Worm (Caenorhabditis elegans) whole organism, L2 larva: ENCODE data around the gene F28C6.10.

Source experiments
- aly-2 ChIP-seq: fragments of 150-350 bp; optimal IDR thresholded peaks from 2 replicates; lab custom pipeline; 2014; ENCODE audit warnings: missing biosample characterization, missing genetic modification characterization
- ama-1 ChIP-seq: fragments of 150-350 bp; optimal IDR thresholded peaks from 2 replicates; lab custom pipeline; 2018; ENCODE audit warnings: inconsistent platforms
- nhr-12 ChIP-seq: fragments of 150-350 bp; optimal IDR thresholded peaks from 2 replicates; lab custom pipeline; 2014; ENCODE audit warnings: missing biosample characterization, missing genetic modification characterization
- nhr-21 ChIP-seq: fragments of 150-350 bp; optimal IDR thresholded peaks from 2 replicates; lab custom pipeline; 2014; ENCODE audit warnings: missing biosample characterization, missing genetic modification characterization
- skn-1 ChIP-seq: sonication (generic microtip); optimal IDR thresholded peaks from 2 replicates; lab custom pipeline; 2017; ENCODE audit warnings: missing biosample characterization, missing genetic modification characterization

- TF ChIP-seq aly-2 (tag; lab: Kevin White, UChicago) (no peak), nhr-21 (tag; lab: Kevin White, UChicago) (no peak), ama-1 (lab: Kevin White, UChicago) (no peak), nhr-12 (tag; lab: Kevin White, UChicago) (no peak), skn-1 (no peak)
Observed at ce11 chrII:8646437-8646836, 38.7 kb downstream of the F28C6.10 start.
